Fruit fly (Drosophila melanogaster): ENCODE results near the gene CG31415.

- TF ChIP-seq Doc2 (GFP tag; IDR thresholded peaks at IDR 0.05) (no peak), Dfd (GFP tag; optimal IDR thresholded peaks at IDR 0.05) (no peak), Poxn (GFP tag; IDR thresholded peaks at IDR 0.05) (no peak), CG14965 (GFP tag; optimal IDR thresholded peaks at IDR 0.05; ENCODE audit: borderline replicate concordance) (no peak), CG30020 (tag; optimal IDR thresholded peaks at IDR 0.05) (no peak), row (GFP tag; IDR thresholded peaks at IDR 0.05) (no peak), CG12155 (GFP tag; optimal IDR thresholded peaks at IDR 0.05) (no peak), dm (GFP tag; optimal IDR thresholded peaks at IDR 0.05) (no peak), pita (GFP tag; optimal IDR thresholded peaks at IDR 0.05) (no peak), CG2889 (GFP tag; IDR thresholded peaks at IDR 0.05) (no peak), pan (optimal IDR thresholded peaks at IDR 0.05) (no peak), pan (GFP tag; optimal IDR thresholded peaks at IDR 0.05 in 1 of 2, IDR thresholded peaks at IDR 0.05 in 1 of 2) (no peak), unc-4 (GFP tag; IDR thresholded peaks at IDR 0.05; ENCODE audit: partially characterized antibody) (no peak), CG4820 (GFP tag; optimal IDR thresholded peaks at IDR 0.05) (no peak)
These were observed 4.8 kb downstream of the CG31415 start for dm6 chr3R:9747900-9748663.
